Fruit fly (Drosophila melanogaster) whole organism, embryonic: Measurements from ENCODE around the gene CG4313.
A peak's percentile ranks its signal among the peaks of the same experiment; 100 is the strongest.

Source experiments
- Atf3 ChIP-seq: fragments of 200-800 bp; sonication (Bioruptor generic); optimal IDR thresholded peaks from 3 replicates; lab custom pipeline; 2016; ENCODE audit warnings: missing biosample characterization, missing genetic modification characterization
- Blimp-1 ChIP-seq: fragments of 200-800 bp; sonication (Bioruptor generic); optimal IDR thresholded peaks from 3 replicates; lab custom pipeline; 2018; ENCODE audit warnings: missing biosample characterization, missing genetic modification characterization, mild to moderate bottlenecking, moderate library complexity, missing genetic modification reagents
- CG11247 ChIP-seq: fragments of 200-800 bp; sonication (Bioruptor generic); IDR thresholded peaks from 2 replicates; pipeline ENCODE4 v1.3.6; 2022; ENCODE audit warnings: missing biosample characterization, missing genetic modification characterization
- CG11560 ChIP-seq: fragments of 200-800 bp; sonication (Bioruptor generic); IDR thresholded peaks from 3 replicates; pipeline ENCODE4 v1.3.6; 2022; ENCODE audit warnings: missing biosample characterization, missing genetic modification characterization
- CG12391 ChIP-seq: fragments of 200-800 bp; sonication (Bioruptor generic); optimal IDR thresholded peaks from 3 replicates; lab custom pipeline; 2018; ENCODE audit warnings: missing biosample characterization, mild to moderate bottlenecking, missing genetic modification characterization, moderate library complexity
- CG1647 ChIP-seq: fragments of 200-800 bp; sonication (Bioruptor generic); optimal IDR thresholded peaks from 3 replicates; lab custom pipeline; 2016; ENCODE audit warnings: missing biosample characterization, missing genetic modification characterization
- CG16779 ChIP-seq: fragments of 200-800 bp; sonication (Bioruptor generic); IDR thresholded peaks from 2 replicates; pipeline ENCODE4 v1.3.6; 2022; ENCODE audit warnings: missing biosample characterization, missing genetic modification characterization
- CG17612 ChIP-seq: fragments of 200-800 bp; sonication (Bioruptor generic); IDR thresholded peaks from 2 replicates; pipeline ENCODE4 v1.3.6; 2022; ENCODE audit warnings: missing biosample characterization, missing genetic modification characterization
- CG18262 ChIP-seq: fragments of 200-800 bp; optimal IDR thresholded peaks from 3 replicates; lab custom pipeline; 2019; ENCODE audit warnings: missing biosample characterization, mild to moderate bottlenecking, missing genetic modification characterization, moderate library complexity
- CG1832 ChIP-seq: fragments of 200-800 bp; sonication (Bioruptor generic); optimal IDR thresholded peaks from 2 replicates; lab custom pipeline; 2017; ENCODE audit warnings: missing biosample characterization, mild to moderate bottlenecking, missing genetic modification characterization, inconsistent platforms
- CG2116 ChIP-seq: fragments of 200-800 bp; sonication (Bioruptor generic); optimal IDR thresholded peaks from 3 replicates; lab custom pipeline; 2018; ENCODE audit warnings: missing biosample characterization, mild to moderate bottlenecking, missing genetic modification characterization
- CG2129 ChIP-seq: fragments of 200-800 bp; sonication (Bioruptor generic); IDR thresholded peaks from 2 replicates; pipeline ENCODE4 v1.3.6; 2022; ENCODE audit warnings: missing biosample characterization, missing genetic modification characterization; ENCODE audit not compliant: partially characterized antibody
- CG32532 ChIP-seq: fragments of 200-800 bp; sonication (Bioruptor generic); IDR thresholded peaks from 2 replicates; pipeline ENCODE4 v1.3.6; 2022; ENCODE audit warnings: missing biosample characterization, missing genetic modification characterization
- CG34224 ChIP-seq: fragments of 200-800 bp; sonication (Bioruptor generic); IDR thresholded peaks from 3 replicates; pipeline ENCODE4 v1.3.6; 2022; ENCODE audit warnings: missing biosample characterization, missing genetic modification characterization; ENCODE audit not compliant: partially characterized antibody
- CG34376 ChIP-seq: fragments of 200-800 bp; sonication (Bioruptor generic); optimal IDR thresholded peaks from 2 replicates; lab custom pipeline; 2018; ENCODE audit warnings: missing biosample characterization, mild to moderate bottlenecking, missing genetic modification characterization
- CG6272 ChIP-seq: fragments of 200-800 bp; sonication (Bioruptor generic); IDR thresholded peaks from 2 replicates; pipeline ENCODE4 v1.3.6; 2022; ENCODE audit warnings: missing biosample characterization, missing genetic modification characterization
- CG6765 ChIP-seq: fragments of 200-800 bp; sonication (Bioruptor generic); optimal IDR thresholded peaks from 3 replicates; lab custom pipeline; 2017; ENCODE audit warnings: missing biosample characterization, mild to moderate bottlenecking, missing genetic modification characterization
- CG7839 ChIP-seq: fragments of 200-800 bp; sonication (Bioruptor generic); optimal IDR thresholded peaks from 3 replicates; lab custom pipeline; 2018; ENCODE audit warnings: missing biosample characterization, mild to moderate bottlenecking, missing genetic modification characterization, moderate library complexity
- CG8388 ChIP-seq: fragments of 200-800 bp; sonication (Bioruptor generic); optimal IDR thresholded peaks from 2 replicates; lab custom pipeline; 2019; ENCODE audit warnings: missing biosample characterization, mild to moderate bottlenecking, missing genetic modification characterization, moderate library complexity
- CG8924 ChIP-seq: fragments of 200-800 bp; optimal IDR thresholded peaks from 3 replicates; lab custom pipeline; 2019; ENCODE audit warnings: missing biosample characterization, mild to moderate bottlenecking, missing genetic modification characterization, moderate library complexity
- CG9215 ChIP-seq: fragments of 200-800 bp; sonication (Bioruptor generic); IDR thresholded peaks from 2 replicates; pipeline ENCODE4 v1.3.6; 2022; ENCODE audit warnings: missing biosample characterization, missing genetic modification characterization
- CG9932 ChIP-seq: fragments of 200-800 bp; sonication (Bioruptor generic); IDR thresholded peaks from 2 replicates; pipeline ENCODE4 v1.3.6; 2022; ENCODE audit warnings: missing biosample characterization, missing genetic modification characterization
- Doc2 ChIP-seq: fragments of 200-800 bp; sonication (Bioruptor generic); IDR thresholded peaks from 2 replicates; pipeline ENCODE4 v1.3.6; 2022; ENCODE audit warnings: missing biosample characterization, missing genetic modification characterization
- Dref ChIP-seq: fragments of 200-800 bp; sonication (Bioruptor generic); IDR thresholded peaks from 2 replicates; pipeline ENCODE4 v1.3.6; 2022; ENCODE audit warnings: missing biosample characterization, missing genetic modification characterization
- Eip74EF ChIP-seq, 2 experiments: fragments of 200-800 bp in 1 of 2; fragments of >200 bp in 1 of 2; sonication (Bioruptor generic) in 1 of 2; optimal IDR thresholded peaks; 2 replicates each; lab custom pipeline; 2017 to 2019; ENCODE audit warnings: missing biosample characterization in 2 of 2, missing genetic modification characterization in 2 of 2, mild to moderate bottlenecking in 1 of 2, moderate library complexity in 1 of 2
- Ets65A ChIP-seq: fragments of 200-800 bp; sonication (Bioruptor generic); peaks from one replicate; lab custom pipeline; 2016; ENCODE audit warnings: missing biosample characterization, missing genetic modification characterization
- Hr39 ChIP-seq: fragments of >200 bp; optimal IDR thresholded peaks from 2 replicates; lab custom pipeline; 2017
- Hr51 ChIP-seq, 2 experiments: fragments of 200-800 bp; sonication (Bioruptor generic); optimal IDR thresholded peaks; 2 replicates in 1 of 2; 3 replicates in 1 of 2; lab custom pipeline; 2016 to 2018; ENCODE audit warnings: missing biosample characterization in 2 of 2, missing genetic modification characterization in 2 of 2, mild to moderate bottlenecking in 1 of 2, moderate library complexity in 1 of 2
- Poxn ChIP-seq: fragments of 200-800 bp; sonication (Bioruptor generic); IDR thresholded peaks from 2 replicates; pipeline ENCODE4 v1.3.6; 2022; ENCODE audit warnings: missing biosample characterization, missing genetic modification characterization
- Sin3A ChIP-seq: fragments of >200 bp; optimal IDR thresholded peaks from 2 replicates; lab custom pipeline; 2018
- Xrp1 ChIP-seq: fragments of 200-800 bp; sonication (Bioruptor generic); IDR thresholded peaks from 2 replicates; pipeline ENCODE4 v1.3.6; 2022; ENCODE audit warnings: missing biosample characterization, missing genetic modification characterization
- ac ChIP-seq: fragments of 200-800 bp; sonication (Bioruptor generic); optimal IDR thresholded peaks from 3 replicates; lab custom pipeline; 2017; ENCODE audit warnings: missing biosample characterization, mild to moderate bottlenecking, missing genetic modification characterization
- aop ChIP-seq: fragments of 200-800 bp; sonication (Bioruptor generic); IDR thresholded peaks from 2 replicates; pipeline ENCODE4 v1.3.6; 2022; ENCODE audit warnings: missing biosample characterization, missing genetic modification characterization
- ase ChIP-seq: fragments of 200-800 bp; sonication (Bioruptor generic); IDR thresholded peaks from 3 replicates; pipeline ENCODE4 v1.3.6; 2022; ENCODE audit warnings: missing biosample characterization, missing genetic modification characterization
- cato ChIP-seq: fragments of 200-800 bp; sonication (Bioruptor generic); optimal IDR thresholded peaks from 2 replicates; lab custom pipeline; 2016; ENCODE audit warnings: missing biosample characterization, missing genetic modification characterization, borderline replicate concordance
- chif ChIP-seq, 2 experiments: fragments of 200-800 bp; sonication (Bioruptor generic); optimal IDR thresholded peaks; 3 replicates each; lab custom pipeline; 2016; ENCODE audit warnings: missing biosample characterization in 2 of 2, missing genetic modification characterization in 2 of 2
- crc ChIP-seq: fragments of 200-800 bp; sonication (Bioruptor generic); optimal IDR thresholded peaks from 2 replicates; lab custom pipeline; 2016; ENCODE audit warnings: missing biosample characterization, missing genetic modification characterization
- dmrt99B ChIP-seq: fragments of 200-800 bp; sonication (Bioruptor generic); optimal IDR thresholded peaks from 2 replicates; lab custom pipeline; 2018; ENCODE audit warnings: missing biosample characterization, mild to moderate bottlenecking, missing genetic modification characterization, moderate library complexity
- dysf ChIP-seq: fragments of 200-800 bp; sonication (Bioruptor generic); IDR thresholded peaks from 3 replicates; pipeline ENCODE4 v1.3.6; 2022; ENCODE audit warnings: missing biosample characterization, missing genetic modification characterization
- fd3F ChIP-seq: fragments of 200-800 bp; sonication (Bioruptor generic); optimal IDR thresholded peaks from 2 replicates; lab custom pipeline; 2018; ENCODE audit warnings: missing biosample characterization, mild to moderate bottlenecking, missing genetic modification characterization, moderate library complexity
- fu2 ChIP-seq: fragments of 200-800 bp; sonication (Bioruptor generic); optimal IDR thresholded peaks from 2 replicates; lab custom pipeline; 2016; ENCODE audit warnings: missing biosample characterization, missing genetic modification characterization
- insv ChIP-seq, 2 experiments: fragments of 200-800 bp; sonication (Bioruptor generic); optimal IDR thresholded peaks; 3 replicates each; lab custom pipeline; 2016 to 2018; ENCODE audit warnings: missing biosample characterization in 2 of 2, missing genetic modification characterization in 2 of 2
- lilli ChIP-seq: fragments of 200-800 bp; sonication (Bioruptor generic); optimal IDR thresholded peaks from 3 replicates; lab custom pipeline; 2016; ENCODE audit warnings: missing biosample characterization, missing genetic modification characterization
- maf-S ChIP-seq: fragments of 200-800 bp; sonication (Bioruptor generic); optimal IDR thresholded peaks from 2 replicates; lab custom pipeline; 2016; ENCODE audit warnings: missing biosample characterization, missing genetic modification characterization
- run ChIP-seq: fragments of 200-800 bp; sonication (Bioruptor generic); optimal IDR thresholded peaks from 3 replicates; lab custom pipeline; 2018; ENCODE audit warnings: missing biosample characterization, mild to moderate bottlenecking, missing genetic modification characterization
- sens ChIP-seq: fragments of 200-800 bp; sonication (Bioruptor generic); peaks from one replicate; lab custom pipeline; 2016; ENCODE audit warnings: missing biosample characterization, missing genetic modification characterization
- sr ChIP-seq: fragments of 200-800 bp; sonication (Bioruptor generic); IDR thresholded peaks from 3 replicates; pipeline ENCODE4 v1.3.6; 2022; ENCODE audit warnings: missing biosample characterization, missing genetic modification characterization
- trh ChIP-seq: fragments of 200-800 bp; sonication (Bioruptor generic); optimal IDR thresholded peaks from 2 replicates; lab custom pipeline; 2016; ENCODE audit warnings: missing biosample characterization, missing genetic modification characterization
- wor ChIP-seq: fragments of 200-800 bp; sonication (Bioruptor generic); IDR thresholded peaks from 2 replicates; pipeline ENCODE4 v1.3.6; 2022; ENCODE audit warnings: missing biosample characterization, missing genetic modification characterization
- z ChIP-seq: fragments of 200-800 bp; sonication (Bioruptor generic); IDR thresholded peaks from 3 replicates; pipeline ENCODE4 v1.3.6; 2022; ENCODE audit warnings: missing biosample characterization, missing genetic modification characterization

Gene CG4313

dm6 chrX:2011288-2012120 is 30.2 kb upstream of the CG4313 start (continued):
- TF ChIP-seq CG34224 (no peak), ac (GFP tag; lab: Kevin White, UChicago) (no peak), wor (GFP tag; lab: Robert Waterston, UW) (peak; percentile 44; the same call in 1 of the 2 replicates), Ets65A (GFP tag; lab: Kevin White, UChicago) (no peak), CG17612 (GFP tag; lab: Robert Waterston, UW) (no peak), aop (GFP tag; lab: Robert Waterston, UW) (no peak), fd3F (GFP tag; lab: Kevin White, UChicago) (no peak), Dref (GFP tag; lab: Robert Waterston, UW) (no peak), CG32532 (peak; percentile 50; the same call in 1 of the 2 replicates), fu2 (GFP tag; lab: Kevin White, UChicago) (no peak), CG1832 (GFP tag; lab: Kevin White, UChicago) (no peak), CG9932 (peak; percentile 51), CG6272 (GFP tag; lab: Robert Waterston, UW) (no peak), ase (GFP tag; lab: Robert Waterston, UW) (peak; percentile 67; the same call in 2 of the 3 replicates), CG34376 (GFP tag; lab: Kevin White, UChicago) (no peak), Atf3 (GFP tag; lab: Kevin White, UChicago) (no peak), CG11560 (tag; lab: Robert Waterston, UW) (no peak), dysf (peak; percentile 62), Sin3A (lab: Kevin White, UChicago) (no peak), Xrp1 (GFP tag; lab: Robert Waterston, UW) (peak; percentile 68; the same call in 1 of the 2 replicates), Blimp-1 (GFP tag; lab: Kevin White, UChicago) (peak; percentile 42), z (0 out of 3 replicates have a peak, but pooled peaks have one; percentile 30), Doc2 (GFP tag; lab: Robert Waterston, UW) (no peak), CG11247 (peak; percentile 62), dmrt99B (peak; percentile 58), crc (GFP tag; lab: Kevin White, UChicago) (no peak), trh (no peak), CG9215 (GFP tag; lab: Robert Waterston, UW) (peak; percentile 37), CG6765 (GFP tag; lab: Kevin White, UChicago) (no peak), sr (0 out of 3 replicates have a peak, but pooled peaks have one; percentile 2), CG18262 (tag; lab: Kevin White, UChicago) (peak; percentile 57), insv (GFP tag; optimal IDR thresholded peaks at IDR 0.05; lab: Kevin White, UChicago) (no peak), Poxn (GFP tag; lab: Robert Waterston, UW) (no peak), Eip74EF (GFP tag; optimal IDR thresholded peaks at IDR 0.05; lab: Kevin White, UChicago) (no peak), CG2129 (GFP tag; lab: Robert Waterston, UW) (no peak), CG2116 (no peak), chif (GFP tag; optimal IDR thresholded peaks at IDR 0.05; lab: Kevin White, UChicago) (peak in 1 of 2 experiments; percentile 17), maf-S (GFP tag; lab: Kevin White, UChicago) (no peak), CG8388 (GFP tag; lab: Kevin White, UChicago) (peak; percentile 36), Hr51 (GFP tag; optimal IDR thresholded peaks at IDR 0.05; lab: Kevin White, UChicago) (peak in 1 of 2 experiments; percentile 51), lilli (peak; percentile 51), CG16779 (GFP tag; lab: Robert Waterston, UW) (no peak), cato (no peak), run (no peak), CG8924 (tag; lab: Kevin White, UChicago) (peak; percentile 7), CG12391 (tag; lab: Kevin White, UChicago) (peak; percentile 50), CG1647 (GFP tag; lab: Kevin White, UChicago) (no peak), Hr39 (no peak), CG7839 (tag; lab: Kevin White, UChicago) (peak; percentile 67), sens (GFP tag; lab: Kevin White, UChicago) (peak; percentile 31)
